Fruit fly (Drosophila melanogaster): ENCODE measurements around the gene CG7778.

The CG7778 gene

dm6 chr2L:8384108-8384601 lies 37.7 kb downstream of the CG7778 start, which contains the start of the genes Dad1 and CG13384 (continued):
- TF ChIP-seq Hey (tag; optimal IDR thresholded peaks at IDR 0.05) (no peak), PHDP (tag; optimal IDR thresholded peaks at IDR 0.05) (peak; percentile 96), CG3163 (GFP tag; optimal IDR thresholded peaks at IDR 0.05) (no peak), kah (GFP tag; optimal IDR thresholded peaks at IDR 0.05) (peak; percentile 79), D (optimal IDR thresholded peaks at IDR 0.05) (no peak), D (GFP tag; optimal IDR thresholded peaks at IDR 0.05) (peak; percentile 81), tx (GFP tag; optimal IDR thresholded peaks at IDR 0.05) (peak; percentile 45), CG6813 (GFP tag; optimal IDR thresholded peaks at IDR 0.05) (peak; percentile 84), sd (tag; optimal IDR thresholded peaks at IDR 0.05) (no peak), caup (GFP tag; optimal IDR thresholded peaks at IDR 0.05; ENCODE audit: severe bottlenecking) (peak; percentile 89), CG9437 (GFP tag; optimal IDR thresholded peaks at IDR 0.05) (peak; percentile 87), CG31441 (GFP tag; IDR thresholded peaks at IDR 0.05) (peak; percentile 97), CG11723 (GFP tag; optimal IDR thresholded peaks at IDR 0.05) (peak; percentile 74), Atf3 (GFP tag; optimal IDR thresholded peaks at IDR 0.05) (peak; percentile 16), CG5953 (GFP tag; IDR thresholded peaks at IDR 0.05) (peak; percentile 58; the same call in 1 of the 2 replicates), CG3065 (GFP tag; optimal IDR thresholded peaks at IDR 0.05) (peak; percentile 57), tap (tag; optimal IDR thresholded peaks at IDR 0.05) (peak; percentile 90), NC2β (GFP tag; optimal IDR thresholded peaks at IDR 0.05) (peak; percentile 28), Kr (GFP tag; optimal IDR thresholded peaks at IDR 0.05) (peak; percentile 65), h (optimal IDR thresholded peaks at IDR 0.05) (no peak), tna (GFP tag; IDR thresholded peaks at IDR 0.05; ENCODE audit: partially characterized antibody) (no peak), CG4854 (GFP tag; optimal IDR thresholded peaks at IDR 0.05) (peak; percentile 75), fd96Cb (tag; optimal IDR thresholded peaks at IDR 0.05) (peak; percentile 90), Ssrp (tag; optimal IDR thresholded peaks at IDR 0.05) (peak; percentile 90), CG33557 (GFP tag; optimal IDR thresholded peaks at IDR 0.05) (peak; percentile 93), B-H2 (GFP tag; optimal IDR thresholded peaks at IDR 0.05) (peak; percentile 96), CHES-1-like (GFP tag; optimal IDR thresholded peaks at IDR 0.05) (peak; percentile 54), CG13624 (GFP tag; optimal IDR thresholded peaks at IDR 0.05) (peak; percentile 44), hkb (optimal IDR thresholded peaks at IDR 0.05) (no peak), hkb (GFP tag; IDR thresholded peaks at IDR 0.05) (peak; percentile 85), dm (GFP tag; optimal IDR thresholded peaks at IDR 0.05) (peak; percentile 36), CG2129 (GFP tag; IDR thresholded peaks at IDR 0.05; ENCODE audit: partially characterized antibody) (peak; percentile 13; the same call in 1 of the 2 replicates), CG8089 (GFP tag; optimal IDR thresholded peaks at IDR 0.05) (peak; percentile 51), CG11456 (GFP tag; IDR thresholded peaks at IDR 0.05) (no peak; the same call in none of the 3 replicates), CG3838 (GFP tag; optimal IDR thresholded peaks at IDR 0.05) (peak; percentile 60), Nf-YA (GFP tag; IDR thresholded peaks at IDR 0.05) (peak; percentile 47; the same call in 1 of the 2 replicates), z (GFP tag; IDR thresholded peaks at IDR 0.05) (no peak), Dref (GFP tag; IDR thresholded peaks at IDR 0.05) (peak; percentile 61), CG8944 (GFP tag; optimal IDR thresholded peaks at IDR 0.05) (peak; percentile 39), mirr (GFP tag; optimal IDR thresholded peaks at IDR 0.05) (peak; percentile 52), CG16815 (GFP tag; optimal IDR thresholded peaks at IDR 0.05) (peak; percentile 92), seq (GFP tag; IDR thresholded peaks at IDR 0.05) (peak; percentile 91), vfl (GFP tag; optimal IDR thresholded peaks at IDR 0.05) (peak; percentile 61), NfI (GFP tag; optimal IDR thresholded peaks at IDR 0.05) (peak; percentile 91), al (GFP tag; IDR thresholded peaks at IDR 0.05) (peak; percentile 95), gfzf (GFP tag; optimal IDR thresholded peaks at IDR 0.05) (peak; percentile 65), fd102C (GFP tag; optimal IDR thresholded peaks at IDR 0.05) (peak; percentile 55), CG10274 (GFP tag; optimal IDR thresholded peaks at IDR 0.05) (peak; percentile 50), jigr1 (GFP tag; IDR thresholded peaks at IDR 0.05) (peak; percentile 73; the same call in 2 of the 3 replicates), CG7987 (GFP tag; optimal IDR thresholded peaks at IDR 0.05) (peak; percentile 40), ken (GFP tag; IDR thresholded peaks at IDR 0.05) (peak; percentile 81)

Data from whole organism, embryonic.